Fruit fly (Drosophila melanogaster): Measurements from ENCODE around the gene CG45066.
A peak's percentile ranks its signal among the peaks of the same experiment; 100 is the strongest.

The CG45066 gene

DNA sequence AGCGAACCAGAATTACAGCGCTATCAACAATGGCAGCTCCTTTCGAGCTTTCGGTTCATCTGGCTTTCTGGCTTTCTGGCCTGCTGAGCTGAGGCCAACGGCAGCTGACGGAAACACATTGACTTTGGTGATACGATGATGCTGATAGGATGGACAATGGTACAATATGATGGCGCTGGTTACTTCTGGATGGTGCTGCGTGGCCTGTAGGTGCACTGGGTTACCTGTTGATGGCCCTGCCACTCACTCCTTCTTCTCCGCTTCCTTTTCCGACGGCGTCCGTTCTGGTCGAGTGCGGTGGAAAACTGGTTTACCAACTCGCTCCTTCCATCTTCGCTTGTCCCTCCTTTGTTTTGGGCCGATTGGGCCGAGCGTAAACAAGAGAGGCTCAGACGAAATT lies 36.2 kb downstream of the CG45066 start:
- TF ChIP-seq Myc (optimal IDR thresholded peaks at IDR 0.05): no peak
- no peak for TF ChIP-seq ttk (optimal IDR thresholded peaks at IDR 0.05)
- no peak for TF ChIP-seq psq (optimal IDR thresholded peaks at IDR 0.05)
- no peak for TF ChIP-seq Sin3A (optimal IDR thresholded peaks at IDR 0.05)
- TF ChIP-seq h (optimal IDR thresholded peaks at IDR 0.05): no peak
- no peak for TF ChIP-seq insv (optimal IDR thresholded peaks at IDR 0.05)

DNA sequence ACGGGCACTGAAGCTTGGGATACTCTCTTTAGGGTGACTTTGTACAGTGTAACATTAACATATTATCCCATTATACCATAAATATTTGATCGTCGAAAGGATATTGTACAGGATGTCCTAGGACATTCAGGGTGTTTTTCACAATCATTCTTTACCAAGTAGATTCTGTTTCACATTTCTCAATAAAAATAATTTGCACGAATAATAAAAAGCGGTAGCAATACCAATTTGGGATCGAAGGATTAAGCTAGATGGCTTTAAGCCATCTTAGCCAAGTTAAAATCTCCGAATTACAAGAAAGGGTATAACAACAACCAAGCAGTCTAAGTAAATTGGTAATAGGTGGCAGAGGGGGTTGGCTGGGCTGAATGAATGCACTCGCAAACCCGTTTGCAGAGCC lies 36.6 kb downstream of the CG45066 start:
- TF ChIP-seq ttk (optimal IDR thresholded peaks at IDR 0.05) (no peak), psq (optimal IDR thresholded peaks at IDR 0.05) (no peak), h (optimal IDR thresholded peaks at IDR 0.05) (no peak), Myc (optimal IDR thresholded peaks at IDR 0.05) (no peak), Sin3A (optimal IDR thresholded peaks at IDR 0.05) (no peak), insv (optimal IDR thresholded peaks at IDR 0.05) (no peak)

DNA sequence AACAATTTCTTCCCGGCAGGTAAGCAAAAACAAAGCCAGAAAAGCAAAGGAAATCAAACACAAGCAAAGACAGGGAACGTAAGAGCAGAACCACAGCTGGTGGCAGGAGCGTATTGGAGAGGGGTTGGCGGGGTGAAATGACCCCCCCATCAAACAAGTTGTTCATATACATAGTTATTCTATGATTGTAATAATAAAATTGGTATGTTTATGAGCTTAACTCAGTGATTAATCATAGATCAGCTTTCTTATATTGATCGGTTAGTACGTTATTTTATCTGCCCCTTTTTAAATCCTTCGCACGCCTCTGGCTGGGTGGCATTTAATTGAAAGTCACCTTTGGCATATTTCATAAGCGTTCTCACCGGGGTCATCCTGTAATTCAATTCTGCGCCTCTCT lies 37.6 kb downstream of the CG45066 start:
- TF ChIP-seq psq (optimal IDR thresholded peaks at IDR 0.05) (no peak), insv (optimal IDR thresholded peaks at IDR 0.05) (no peak), Sin3A (optimal IDR thresholded peaks at IDR 0.05) (no peak), Myc (optimal IDR thresholded peaks at IDR 0.05) (no peak), ttk (optimal IDR thresholded peaks at IDR 0.05) (no peak), h (optimal IDR thresholded peaks at IDR 0.05) (no peak)

DNA sequence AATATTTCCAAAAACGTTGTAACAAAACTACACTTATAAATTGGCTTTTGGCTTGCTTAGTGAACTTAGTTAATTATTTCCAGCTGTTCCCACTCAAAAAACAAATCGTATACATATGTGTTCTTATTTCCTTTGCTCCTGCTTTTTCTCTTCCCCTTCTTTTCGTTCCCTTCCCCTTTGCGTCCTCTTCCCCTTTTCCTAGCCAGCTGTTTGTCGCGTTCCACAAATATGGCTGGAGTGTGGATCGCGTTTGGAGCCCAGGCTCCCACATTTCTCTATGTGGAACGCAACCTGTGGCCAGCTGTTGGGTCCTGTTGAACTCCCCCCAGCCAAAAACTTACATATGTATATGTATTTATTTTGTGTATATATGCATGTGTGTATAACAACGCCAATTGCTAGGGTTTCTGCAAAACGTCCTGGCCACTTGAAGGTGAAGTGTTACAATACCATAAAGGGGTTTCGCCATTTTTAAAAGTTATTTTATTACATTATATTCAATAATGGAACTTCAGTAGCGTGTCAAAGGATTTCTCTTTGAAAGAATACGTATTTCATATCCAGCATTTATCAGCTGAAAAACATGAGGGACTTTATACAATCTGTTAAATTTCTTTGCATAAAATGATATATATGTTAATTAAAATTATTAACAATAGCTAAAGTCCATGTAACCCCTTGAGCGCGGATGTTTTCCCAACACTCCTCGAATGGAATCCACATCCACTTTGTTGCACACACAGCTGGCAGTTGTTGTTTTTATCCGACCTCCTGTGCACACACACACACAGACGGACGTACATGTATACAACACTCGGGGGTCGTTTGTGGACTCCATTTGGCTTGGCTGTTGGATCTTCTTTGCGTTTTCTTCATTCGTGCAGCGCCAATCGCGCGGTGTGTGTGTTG lies 39.1 kb downstream of the CG45066 start:
- TF ChIP-seq Sin3A (optimal IDR thresholded peaks at IDR 0.05): no peak
- TF ChIP-seq insv (optimal IDR thresholded peaks at IDR 0.05): no peak
- no peak for TF ChIP-seq h (optimal IDR thresholded peaks at IDR 0.05)
- no peak for TF ChIP-seq ttk (optimal IDR thresholded peaks at IDR 0.05)
- no peak for TF ChIP-seq psq (optimal IDR thresholded peaks at IDR 0.05)
- TF ChIP-seq Myc (optimal IDR thresholded peaks at IDR 0.05): no peak

DNA sequence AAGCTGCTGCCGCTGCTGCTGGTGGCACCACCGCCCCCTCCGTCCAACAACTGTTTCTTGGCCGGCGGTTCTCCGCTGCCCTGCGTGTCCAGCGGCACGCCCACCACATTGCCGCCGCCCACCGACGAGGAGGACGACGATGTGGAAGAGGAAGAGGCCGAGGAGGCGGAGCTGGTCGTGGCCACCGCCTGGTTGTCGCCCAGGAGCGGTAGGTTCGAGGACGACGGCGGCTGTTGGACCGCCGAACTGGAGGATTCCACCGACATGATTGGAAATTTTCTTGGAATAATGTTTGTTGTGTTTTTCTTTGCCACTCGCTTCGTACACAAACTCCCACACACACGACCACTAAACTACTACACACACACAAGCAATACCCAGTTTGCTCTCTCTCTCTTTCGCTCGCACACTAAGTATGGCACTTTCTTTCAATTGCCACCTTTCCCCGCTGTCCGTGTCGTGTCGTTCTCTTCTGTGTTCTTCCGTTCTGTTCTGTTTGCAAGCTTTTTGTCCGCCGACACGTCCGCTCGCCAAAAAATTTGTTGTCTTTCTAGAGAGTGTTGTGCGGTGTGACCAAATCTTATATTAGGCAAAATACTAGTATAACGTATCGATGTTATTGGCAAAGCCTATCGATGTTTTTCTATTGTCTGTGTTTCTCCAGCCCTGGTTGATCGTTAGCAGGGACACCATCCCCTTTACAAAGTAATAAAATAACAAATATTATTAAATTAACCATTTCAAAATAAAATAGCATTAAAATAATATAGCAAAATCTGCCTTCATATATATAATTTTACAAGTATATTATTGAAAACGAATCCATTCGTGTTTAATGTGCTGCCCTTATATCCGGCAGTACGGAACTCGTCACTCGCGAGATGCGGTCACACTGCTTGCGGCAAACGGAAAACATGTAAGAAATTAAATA lies 40.5 kb downstream of the CG45066 start, which contains the start of the genes CG32486 and PAN3:
TSS of gene CG32486 (minus strand) at position 566 of the 931 bp plus-strand sequence.
TSS of gene PAN3 (plus strand) at position 860 of the 931 bp plus-strand sequence.
- TF ChIP-seq Myc (optimal IDR thresholded peaks at IDR 0.05) (no peak), ttk (optimal IDR thresholded peaks at IDR 0.05) (peak; percentile 75), psq (optimal IDR thresholded peaks at IDR 0.05) (peak; percentile 15), insv (optimal IDR thresholded peaks at IDR 0.05) (no peak), h (optimal IDR thresholded peaks at IDR 0.05) (no peak), Sin3A (optimal IDR thresholded peaks at IDR 0.05) (no peak)

DNA sequence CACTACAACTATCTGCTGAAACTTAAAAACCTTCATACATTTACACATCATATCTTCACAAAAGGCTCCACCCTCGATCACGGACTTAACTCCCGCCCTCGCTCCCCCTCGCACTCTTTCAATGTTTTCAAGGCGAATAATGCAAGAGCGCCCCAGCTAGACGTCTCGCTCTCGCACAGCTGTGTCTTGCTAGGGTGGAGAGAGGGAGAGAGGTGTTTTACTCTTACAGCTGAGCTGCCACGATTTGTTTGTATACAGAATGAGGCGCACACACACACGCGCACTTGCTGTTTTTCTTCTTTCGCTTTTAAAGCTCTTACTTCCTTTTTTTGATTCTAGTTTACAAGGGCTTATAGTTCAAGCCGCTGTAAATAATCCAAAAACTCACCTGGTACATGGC lies 41.3 kb downstream of the CG45066 start:
- TF ChIP-seq Sin3A (optimal IDR thresholded peaks at IDR 0.05) (no peak), insv (optimal IDR thresholded peaks at IDR 0.05) (no peak), ttk (optimal IDR thresholded peaks at IDR 0.05) (no peak), Myc (optimal IDR thresholded peaks at IDR 0.05) (no peak), h (optimal IDR thresholded peaks at IDR 0.05) (no peak), psq (optimal IDR thresholded peaks at IDR 0.05) (no peak)

All from Kc167 (cell line).